Worm (Caenorhabditis elegans) whole organism, midembryonic: ENCODE data around the gene F12E12.1.

Experiments
- T22C8.4 ChIP-seq: fragments of 200-800 bp; sonication (Bioruptor generic); IDR thresholded peaks from 2 replicates; pipeline ENCODE4 v1.3.6; 2022; ENCODE audit warnings: missing genetic modification characterization, missing compliant biosample characterization
- cog-1 ChIP-seq: sonication (generic microtip); optimal IDR thresholded peaks from 2 replicates; lab custom pipeline; 2016; ENCODE audit warnings: missing genetic modification characterization, missing compliant biosample characterization
- flt-1 ChIP-seq: fragments of 200-800 bp; sonication (Bioruptor generic); IDR thresholded peaks from 2 replicates; pipeline ENCODE4 v1.3.6; 2022; ENCODE audit warnings: missing genetic modification characterization, missing compliant biosample characterization
- klf-2 ChIP-seq: fragments of 200-800 bp; sonication (Bioruptor generic); conservative IDR thresholded peaks from 2 replicates; pipeline ENCODE4 v1.3.6; 2022; ENCODE audit warnings: missing genetic modification reagents, missing genetic modification characterization, missing compliant biosample characterization
- tab-1 ChIP-seq: fragments of 200-800 bp; sonication (Bioruptor generic); IDR thresholded peaks from 2 replicates; pipeline ENCODE4 v1.3.6; 2022; ENCODE audit warnings: missing genetic modification characterization, missing compliant biosample characterization

ce11 chrII:3743684-3744200, 2.1 kb downstream of the F12E12.1 start, which contains the start of gene nta-1:
- no peak for TF ChIP-seq flt-1 (GFP tag; lab: Robert Waterston, UW)
- no peak for TF ChIP-seq cog-1 (tag; lab: Kevin White, UChicago)
- TF ChIP-seq tab-1 (GFP tag; lab: Robert Waterston, UW): no peak
- TF ChIP-seq T22C8.4 (GFP tag; lab: Robert Waterston, UW): no peak
- no peak for TF ChIP-seq klf-2 (GFP tag; lab: Robert Waterston, UW)
